Fruit fly (Drosophila melanogaster) Kc167 (cell line): Measurements from ENCODE around the gene tal-3A.

Experiments
- Myc ChIP-seq: fragments of >200 bp; optimal IDR thresholded peaks from 2 replicates; lab custom pipeline; 2017; ENCODE audit warnings: missing external identifiers
- Sin3A ChIP-seq: fragments of >200 bp; optimal IDR thresholded peaks from 2 replicates; lab custom pipeline; 2018; ENCODE audit warnings: missing external identifiers
- h ChIP-seq: fragments of >200 bp; optimal IDR thresholded peaks from 3 replicates; lab custom pipeline; 2018; ENCODE audit warnings: missing external identifiers
- insv ChIP-seq: fragments of >200 bp; optimal IDR thresholded peaks from 3 replicates; lab custom pipeline; 2018; ENCODE audit warnings: missing external identifiers
- psq ChIP-seq: fragments of >200 bp; optimal IDR thresholded peaks from 2 replicates; lab custom pipeline; 2017; ENCODE audit warnings: missing external identifiers
- ttk ChIP-seq: sonication (Bioruptor generic); optimal IDR thresholded peaks from 2 replicates; lab custom pipeline; 2017; ENCODE audit warnings: missing external identifiers

tal-3A gene

dm6 chr3R:13822602-13823220, 9.8 kb downstream of the tal-3A start:
- TF ChIP-seq h (lab: Kevin White, UChicago) (no peak), insv (no peak), Sin3A (lab: Kevin White, UChicago) (no peak), psq (lab: Kevin White, UChicago) (no peak), Myc (lab: Kevin White, UChicago) (no peak), ttk (no peak)

DNA sequence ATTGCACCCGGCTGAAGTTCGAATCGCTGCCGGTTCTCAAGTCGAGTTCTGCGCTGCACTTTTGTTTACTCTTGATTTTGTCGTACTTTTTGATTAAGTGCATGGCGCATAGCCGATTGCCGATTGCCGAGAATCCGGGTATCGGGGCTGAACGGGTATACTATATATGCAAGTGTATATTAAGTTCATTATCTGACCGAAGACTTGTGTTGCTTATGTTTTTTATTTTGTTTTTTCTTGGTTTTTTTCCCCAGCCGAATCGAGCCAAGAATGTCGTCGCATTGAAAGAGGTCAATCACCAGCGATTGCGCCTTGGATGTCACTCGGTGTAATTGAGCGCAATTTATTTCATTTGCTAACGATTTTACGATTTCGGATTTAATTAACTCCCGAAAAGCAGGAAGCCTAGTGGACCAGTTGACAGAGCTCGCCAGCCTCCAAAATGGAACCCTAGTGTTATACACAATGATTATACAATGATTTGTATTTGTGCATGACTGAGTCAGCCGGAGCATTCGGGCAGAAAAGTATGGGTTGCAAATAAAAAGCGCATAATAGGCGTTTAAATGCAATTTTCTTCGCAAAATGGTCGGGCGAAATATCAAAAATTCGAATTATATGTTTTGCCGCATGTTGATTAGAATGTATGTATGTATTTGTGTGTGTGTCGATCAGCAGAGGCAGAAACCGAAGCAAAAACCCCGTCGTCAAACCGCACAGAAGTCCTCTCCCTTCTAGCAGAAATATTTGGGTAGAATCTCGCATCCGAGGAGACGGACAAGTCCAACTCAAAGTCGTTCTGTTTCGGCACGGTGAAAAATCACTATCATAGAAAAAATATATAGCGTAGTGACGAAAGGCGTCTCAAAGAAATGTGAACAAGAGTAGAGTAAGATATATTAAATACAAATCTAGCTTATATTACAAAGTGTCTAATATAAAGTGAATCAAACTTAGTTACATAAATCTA, 15.3 kb downstream of the tal-3A start, which contains the start of gene Mst87F:
Gene Mst87F (minus strand): TSS at position 56 of the 970 bp plus-strand sequence.
- no peak for TF ChIP-seq ttk
- no peak for TF ChIP-seq insv

- TF ChIP-seq h (lab: Kevin White, UChicago) (no peak), ttk (no peak), Sin3A (lab: Kevin White, UChicago) (no peak), insv (no peak), psq (lab: Kevin White, UChicago) (no peak), Myc (lab: Kevin White, UChicago) (no peak)
These were observed 18.1 kb downstream of the tal-3A start for dm6 chr3R:13831042-13831441.

dm6 chr3R:13831596-13832119, 18.7 kb downstream of the tal-3A start:
- no peak for TF ChIP-seq h (lab: Kevin White, UChicago)
- TF ChIP-seq insv: no peak
- no peak for TF ChIP-seq Sin3A (lab: Kevin White, UChicago)
- TF ChIP-seq psq (lab: Kevin White, UChicago): no peak
- no peak for TF ChIP-seq Myc (lab: Kevin White, UChicago)
- TF ChIP-seq ttk: no peak

dm6 chr3R:13832950-13833349, 20.0 kb downstream of the tal-3A start:
- TF ChIP-seq insv (no peak), ttk (no peak), Myc (lab: Kevin White, UChicago) (no peak), psq (lab: Kevin White, UChicago) (no peak), Sin3A (lab: Kevin White, UChicago) (no peak), h (lab: Kevin White, UChicago) (no peak)

dm6 chr3R:13833515-13833914, 20.6 kb downstream of the tal-3A start:
- TF ChIP-seq h (lab: Kevin White, UChicago) (no peak), Sin3A (lab: Kevin White, UChicago) (no peak), Myc (lab: Kevin White, UChicago) (no peak), psq (lab: Kevin White, UChicago) (no peak), ttk (no peak), insv (no peak)

- TF ChIP-seq ttk: no peak
- TF ChIP-seq insv: no peak
- no peak for TF ChIP-seq Myc (lab: Kevin White, UChicago)
- TF ChIP-seq Sin3A (lab: Kevin White, UChicago): no peak
- TF ChIP-seq psq (lab: Kevin White, UChicago): no peak
- no peak for TF ChIP-seq h (lab: Kevin White, UChicago)
These were observed 21.6 kb downstream of the tal-3A start for dm6 chr3R:13834551-13834950.

- TF ChIP-seq Myc (lab: Kevin White, UChicago) (no peak), ttk (no peak), h (lab: Kevin White, UChicago) (no peak), Sin3A (lab: Kevin White, UChicago) (no peak), insv (no peak), psq (lab: Kevin White, UChicago) (no peak)
These were observed 24.9 kb downstream of the tal-3A start, which contains the start of gene Nsf2 for dm6 chr3R:13837807-13838206. Nsf2 (minus strand) TSS chr3R:13837991.

DNA sequence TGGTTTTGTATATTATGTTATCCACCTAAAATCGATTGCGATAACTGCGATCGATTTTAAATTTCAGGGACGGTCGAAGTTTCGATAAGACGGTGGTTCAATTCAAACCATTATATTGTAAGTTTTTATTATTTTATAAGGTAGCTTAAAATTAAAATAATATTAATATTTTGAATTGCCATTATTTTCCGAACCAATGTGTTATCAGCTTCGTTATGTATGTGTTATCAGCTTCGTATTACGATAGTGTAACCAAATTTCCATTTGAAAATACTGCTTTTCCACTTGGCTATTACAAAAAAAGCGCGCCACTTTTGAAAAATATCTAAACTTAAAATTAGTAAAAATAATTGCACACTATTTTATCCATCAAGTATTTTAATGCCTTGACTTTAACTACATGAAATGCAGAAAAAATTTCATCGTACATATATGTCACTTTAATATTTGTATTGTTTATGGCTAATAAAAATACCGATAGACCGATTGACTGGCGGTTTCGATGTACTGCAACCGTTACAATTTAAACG, 27.0 kb downstream of the tal-3A start, which contains the start of gene CG31495:
Gene CG31495 (minus strand): TSS at position 52 of the 530 bp plus-strand sequence.
- TF ChIP-seq psq (lab: Kevin White, UChicago) (no peak), insv (no peak), Sin3A (lab: Kevin White, UChicago) (no peak)

dm6 chr3R:13840956-13841355, 28.0 kb downstream of the tal-3A start:
- TF ChIP-seq psq (lab: Kevin White, UChicago) (no peak), insv (no peak)

dm6 chr3R:13842532-13842931, 29.6 kb downstream of the tal-3A start:
- TF ChIP-seq Myc (lab: Kevin White, UChicago): no peak
- TF ChIP-seq ttk: no peak
- no peak for TF ChIP-seq Sin3A (lab: Kevin White, UChicago)
- TF ChIP-seq psq (lab: Kevin White, UChicago): no peak
- TF ChIP-seq h (lab: Kevin White, UChicago): no peak
- no peak for TF ChIP-seq insv

dm6 chr3R:13843611-13844010, 30.7 kb downstream of the tal-3A start:
- TF ChIP-seq insv (no peak), psq (lab: Kevin White, UChicago) (no peak), h (lab: Kevin White, UChicago) (no peak), Myc (lab: Kevin White, UChicago) (no peak), Sin3A (lab: Kevin White, UChicago) (no peak), ttk (no peak)
